Worm (Caenorhabditis elegans) whole organism, late embryonic: ENCODE measurements around the gene gst-9.

Experiments
- K09A11.1 ChIP-seq: sonication (generic microtip); optimal IDR thresholded peaks from 2 replicates; lab custom pipeline; 2017; ENCODE audit warnings: antibody characterized with exemption, mild to moderate bottlenecking, missing genetic modification characterization, missing compliant biosample characterization; ENCODE audit not compliant: insufficient read depth
- ama-1 ChIP-seq: fragments of 150-350 bp; optimal IDR thresholded peaks from 2 replicates; lab custom pipeline; 2014
- ceh-45 ChIP-seq: fragments of 200-800 bp; sonication (Bioruptor generic); IDR thresholded peaks from 2 replicates; pipeline ENCODE4 v1.3.6; 2022; ENCODE audit warnings: missing genetic modification reagents, missing genetic modification characterization, missing compliant biosample characterization
- dmd-4 ChIP-seq: sonication (generic microtip); optimal IDR thresholded peaks from 2 replicates; lab custom pipeline; 2016; ENCODE audit warnings: borderline replicate concordance, missing genetic modification characterization, missing compliant biosample characterization
- pha-4 ChIP-seq: fragments of 150-350 bp; optimal IDR thresholded peaks from 2 replicates; lab custom pipeline; 2018; ENCODE audit warnings: missing biosample characterization, missing genetic modification reagents, missing genetic modification characterization
- pqm-1 ChIP-seq: sonication (generic microtip); optimal IDR thresholded peaks from 2 replicates; lab custom pipeline; 2016; ENCODE audit warnings: missing genetic modification characterization, missing compliant biosample characterization
- unc-3 ChIP-seq, 2 experiments: fragments of 200-800 bp in 1 of 2; sonication (Bioruptor generic) in 1 of 2; sonication (generic microtip) in 1 of 2; conservative IDR thresholded peaks in 1 of 2; optimal IDR thresholded peaks in 1 of 2; 2 replicates each; pipeline versions ENCODE4 v1.3.6 to Lab custom; 2016 to 2022; ENCODE audit warnings: missing compliant biosample characterization in 2 of 2, missing genetic modification characterization in 2 of 2, missing genetic modification reagents in 1 of 2

- TF ChIP-seq ceh-45 (GFP tag; lab: Robert Waterston, UW) (no peak), unc-3 (GFP tag; conservative IDR thresholded peaks at IDR 0.05; lab: Robert Waterston, UW) (no peak), unc-3 (tag; optimal IDR thresholded peaks at IDR 0.05; lab: Kevin White, UChicago) (no peak), pqm-1 (no peak), pha-4 (tag; lab: Kevin White, UChicago) (no peak), ama-1 (lab: Kevin White, UChicago) (no peak), K09A11.1 (tag; lab: Kevin White, UChicago) (no peak), dmd-4 (tag; lab: Kevin White, UChicago) (no peak)
Observed at ce11 chrII:4920608-4921007, 29.2 kb downstream of the gst-9 start.
